Fruit fly (Drosophila melanogaster): Measurements from ENCODE around the gene Ugt37C2.

Ugt37C2 gene

dm6 chr2L:16761891-16762290 is 32.1 kb upstream of the Ugt37C2 start:
- TF ChIP-seq svp (GFP tag) (peak; percentile 49), eg (GFP tag; IDR thresholded peaks at IDR 0.05) (0 out of 3 replicates have a peak, but pooled peaks have one; percentile 12), CG4318 (GFP tag; optimal IDR thresholded peaks at IDR 0.05) (no peak)

dm6 chr2L:16764480-16764879 is 29.5 kb upstream of the Ugt37C2 start:
- no peak for TF ChIP-seq CG10669 (GFP tag; optimal IDR thresholded peaks at IDR 0.05)
- no peak for TF ChIP-seq CG3032 (tag; optimal IDR thresholded peaks at IDR 0.05)
- no peak for TF ChIP-seq CG3919 (GFP tag; optimal IDR thresholded peaks at IDR 0.05)
- no peak for TF ChIP-seq Ets21C (GFP tag; optimal IDR thresholded peaks at IDR 0.05)
- no peak for TF ChIP-seq CG6808 (GFP tag; optimal IDR thresholded peaks at IDR 0.05)
- TF ChIP-seq CG11294 (GFP tag; IDR thresholded peaks at IDR 0.05) = no peak
- no peak for TF ChIP-seq Sox102F (GFP tag; optimal IDR thresholded peaks at IDR 0.05)
- no peak for TF ChIP-seq eg (GFP tag; IDR thresholded peaks at IDR 0.05)
- no peak for TF ChIP-seq Hr38 (GFP tag; optimal IDR thresholded peaks at IDR 0.05)
- no peak for TF ChIP-seq svp (GFP tag)
- no peak for TF ChIP-seq dac (GFP tag; optimal IDR thresholded peaks at IDR 0.05)
- no peak for TF ChIP-seq net (GFP tag; optimal IDR thresholded peaks at IDR 0.05)
- TF ChIP-seq Gug (GFP tag; IDR thresholded peaks at IDR 0.05) = no peak
- no peak for TF ChIP-seq CG11902 (GFP tag; optimal IDR thresholded peaks at IDR 0.05)
- no peak for TF ChIP-seq Smox (GFP tag; optimal IDR thresholded peaks at IDR 0.05)
- no peak for TF ChIP-seq CG16779 (tag; optimal IDR thresholded peaks at IDR 0.05)
- no peak for TF ChIP-seq acj6 (GFP tag; optimal IDR thresholded peaks at IDR 0.05)
- TF ChIP-seq fkh (GFP tag; optimal IDR thresholded peaks at IDR 0.05) = no peak
- TF ChIP-seq cyc (GFP tag; optimal IDR thresholded peaks at IDR 0.05) = no peak

dm6 chr2L:16766070-16766752 is 27.8 kb upstream of the Ugt37C2 start, which contains the start of gene Mhc:
TSS of gene Mhc (plus strand) at chr2L:16766566.
- no peak for TF ChIP-seq Ets21C (GFP tag; optimal IDR thresholded peaks at IDR 0.05)
- no peak for TF ChIP-seq CG16779 (tag; optimal IDR thresholded peaks at IDR 0.05)
- TF ChIP-seq vri (GFP tag; optimal IDR thresholded peaks at IDR 0.05) = no peak
- TF ChIP-seq CG1621 (tag; optimal IDR thresholded peaks at IDR 0.05) = no peak
- TF ChIP-seq eg (GFP tag; IDR thresholded peaks at IDR 0.05) = no peak
- TF ChIP-seq CG7368 (GFP tag; optimal IDR thresholded peaks at IDR 0.05) = no peak
- TF ChIP-seq CG8119 (GFP tag; IDR thresholded peaks at IDR 0.05) = no peak
- TF ChIP-seq CG8319 (GFP tag; optimal IDR thresholded peaks at IDR 0.05) = no peak
- no peak for TF ChIP-seq Blimp-1 (GFP tag; optimal IDR thresholded peaks at IDR 0.05)
- no peak for TF ChIP-seq svp (GFP tag)
- TF ChIP-seq Eip93F (GFP tag; optimal IDR thresholded peaks at IDR 0.05) = no peak
- TF ChIP-seq Sox15 (GFP tag; optimal IDR thresholded peaks at IDR 0.05) = no peak
- TF ChIP-seq fd85E (GFP tag; optimal IDR thresholded peaks at IDR 0.05) = no peak
- TF ChIP-seq Smox (GFP tag; optimal IDR thresholded peaks at IDR 0.05) = no peak
- no peak for TF ChIP-seq Eip75B (GFP tag; optimal IDR thresholded peaks at IDR 0.05)
- no peak for TF ChIP-seq fkh (GFP tag; optimal IDR thresholded peaks at IDR 0.05)
- TF ChIP-seq salr (GFP tag; optimal IDR thresholded peaks at IDR 0.05) = no peak

dm6 chr2L:16787548-16787947 is 6.5 kb upstream of the Ugt37C2 start:
- TF ChIP-seq eg (GFP tag; IDR thresholded peaks at IDR 0.05) (no peak), CG15336 (GFP tag; IDR thresholded peaks at IDR 0.05) (no peak), Gug (GFP tag; IDR thresholded peaks at IDR 0.05) (no peak), topi (GFP tag; optimal IDR thresholded peaks at IDR 0.05) (no peak), CG32006 (GFP tag; optimal IDR thresholded peaks at IDR 0.05) (no peak), Blimp-1 (GFP tag; optimal IDR thresholded peaks at IDR 0.05) (no peak), net (GFP tag; optimal IDR thresholded peaks at IDR 0.05) (no peak), CG3919 (GFP tag; optimal IDR thresholded peaks at IDR 0.05) (no peak), Eip78C (GFP tag) (no peak), dsx (GFP tag; optimal IDR thresholded peaks at IDR 0.05; ENCODE audit: poor library complexity, severe bottlenecking) (no peak), vri (GFP tag; optimal IDR thresholded peaks at IDR 0.05) (no peak), CG8632 (GFP tag; optimal IDR thresholded peaks at IDR 0.05) (no peak), CG9139 (GFP tag; optimal IDR thresholded peaks at IDR 0.05) (no peak), pdm3 (GFP tag; optimal IDR thresholded peaks at IDR 0.05) (no peak), svp (GFP tag) (no peak), Lpt (GFP tag; optimal IDR thresholded peaks at IDR 0.05) (no peak), CG10669 (GFP tag; optimal IDR thresholded peaks at IDR 0.05) (no peak), spab (GFP tag; optimal IDR thresholded peaks at IDR 0.05) (no peak), lz (GFP tag; optimal IDR thresholded peaks at IDR 0.05) (no peak)
